Worm (Caenorhabditis elegans) whole organism, L3 larva: Measurements from ENCODE around the gene btbd-10.
A peak's percentile ranks its signal among the peaks of the same experiment; 100 is the strongest.
"Not testable (repeated sequence)": the region's sequence is repeated elsewhere in the genome, so short reads cannot be mapped to it uniquely, and the experiment has no call there.

Source experiments
- R02D3.7 ChIP-seq: fragments of 150-350 bp; optimal IDR thresholded peaks from 2 replicates; lab custom pipeline; 2014; ENCODE audit warnings: missing biosample characterization, missing genetic modification characterization
- ZK546.5 ChIP-seq: sonication (generic microtip); optimal IDR thresholded peaks from 2 replicates; lab custom pipeline; 2017; ENCODE audit warnings: missing biosample characterization, missing genetic modification characterization
- aly-2 ChIP-seq: fragments of 150-350 bp; optimal IDR thresholded peaks from 2 replicates; lab custom pipeline; 2014; ENCODE audit warnings: missing biosample characterization, missing genetic modification characterization
- ceh-9 ChIP-seq: sonication (generic microtip); optimal IDR thresholded peaks from 2 replicates; lab custom pipeline; 2018; ENCODE audit warnings: missing biosample characterization, missing genetic modification characterization
- daf-12 ChIP-seq: fragments of 150-350 bp; optimal IDR thresholded peaks from 2 replicates; lab custom pipeline; 2014; ENCODE audit warnings: missing biosample characterization, missing genetic modification reagents, missing genetic modification characterization
- egl-27 ChIP-seq: sonication (generic microtip); optimal IDR thresholded peaks from 4 replicates; lab custom pipeline; 2017; ENCODE audit warnings: missing biosample characterization, missing genetic modification reagents, missing genetic modification characterization
- egl-5 ChIP-seq: fragments of 150-350 bp; optimal IDR thresholded peaks from 2 replicates; lab custom pipeline; 2017; ENCODE audit warnings: missing biosample characterization, missing genetic modification reagents, missing genetic modification characterization, inconsistent platforms
- elt-1 ChIP-seq: fragments of 150-350 bp; optimal IDR thresholded peaks from 2 replicates; lab custom pipeline; 2014; ENCODE audit warnings: missing biosample characterization, missing genetic modification characterization
- elt-2 ChIP-seq: sonication (generic microtip); optimal IDR thresholded peaks from 2 replicates; lab custom pipeline; 2016; ENCODE audit warnings: missing genetic modification reagents, mild to moderate bottlenecking, missing genetic modification characterization, missing compliant biosample characterization
- elt-3 ChIP-seq, 3 experiments: fragments of 150-350 bp in 1 of 3; sonication (generic microtip) in 2 of 3; optimal IDR thresholded peaks; 2 replicates in 2 of 3; 4 replicates in 1 of 3; lab custom pipeline; 2014 to 2017; ENCODE audit warnings: missing biosample characterization in 3 of 3, missing genetic modification characterization in 3 of 3
- jun-1 ChIP-seq: fragments of 150-350 bp; optimal IDR thresholded peaks from 2 replicates; lab custom pipeline; 2014; ENCODE audit warnings: missing biosample characterization, missing genetic modification reagents, missing genetic modification characterization
- lin-15B ChIP-seq: fragments of 150-350 bp; optimal IDR thresholded peaks from 2 replicates; lab custom pipeline; 2014; ENCODE audit warnings: missing biosample characterization, missing genetic modification characterization
- lsy-12 ChIP-seq: sonication (generic microtip); optimal IDR thresholded peaks from 2 replicates; lab custom pipeline; 2016; ENCODE audit warnings: mild to moderate bottlenecking, missing genetic modification characterization, missing compliant biosample characterization
- mdl-1 ChIP-seq: fragments of 150-350 bp; optimal IDR thresholded peaks from 2 replicates; lab custom pipeline; 2014; ENCODE audit warnings: missing biosample characterization, missing genetic modification characterization
- nfya-1 ChIP-seq: sonication (generic microtip); optimal IDR thresholded peaks from 2 replicates; lab custom pipeline; 2017; ENCODE audit warnings: missing genetic modification characterization, mild to moderate bottlenecking, missing compliant biosample characterization, antibody characterized with exemption, moderate library complexity; ENCODE audit not compliant: insufficient read depth
- nhr-12 ChIP-seq: fragments of 150-350 bp; optimal IDR thresholded peaks from 2 replicates; lab custom pipeline; 2014; ENCODE audit warnings: missing biosample characterization, missing genetic modification characterization
- nhr-25 ChIP-seq: sonication (generic microtip); optimal IDR thresholded peaks from 2 replicates; lab custom pipeline; 2017; ENCODE audit warnings: missing biosample characterization, missing genetic modification characterization
- nhr-43 ChIP-seq: sonication (generic microtip); optimal IDR thresholded peaks from 2 replicates; lab custom pipeline; 2016; ENCODE audit warnings: mild to moderate bottlenecking, missing genetic modification characterization, missing compliant biosample characterization; ENCODE audit not compliant: poor library complexity, severe bottlenecking
- nhr-67 ChIP-seq: fragments of 150-350 bp; optimal IDR thresholded peaks from 2 replicates; lab custom pipeline; 2014; ENCODE audit warnings: missing biosample characterization, missing genetic modification characterization
- nhr-76 ChIP-seq: fragments of 150-350 bp; sonication (generic microtip); optimal IDR thresholded peaks from 5 replicates; lab custom pipeline; 2014; ENCODE audit warnings: missing biosample characterization, missing genetic modification characterization
- nhr-77 ChIP-seq: fragments of 150-350 bp; optimal IDR thresholded peaks from 2 replicates; lab custom pipeline; 2014; ENCODE audit warnings: missing biosample characterization, missing genetic modification characterization
- pha-4 ChIP-seq: fragments of 150-350 bp; optimal IDR thresholded peaks from 2 replicates; lab custom pipeline; 2014; ENCODE audit warnings: missing biosample characterization, missing genetic modification reagents, missing genetic modification characterization
- pqm-1 ChIP-seq: fragments of 150-350 bp; optimal IDR thresholded peaks from 2 replicates; lab custom pipeline; 2017; ENCODE audit warnings: missing biosample characterization, missing genetic modification characterization, inconsistent platforms
- sea-2 ChIP-seq: fragments of 150-350 bp; sonication (generic microtip); optimal IDR thresholded peaks from 4 replicates; lab custom pipeline; 2014; ENCODE audit warnings: missing biosample characterization, missing genetic modification reagents, missing genetic modification characterization
- skn-1 ChIP-seq: fragments of 150-350 bp; optimal IDR thresholded peaks from 2 replicates; lab custom pipeline; 2014; ENCODE audit warnings: missing biosample characterization, missing genetic modification characterization
- snpc-4 ChIP-seq: fragments of 150-350 bp; optimal IDR thresholded peaks from 2 replicates; lab custom pipeline; 2014; ENCODE audit warnings: missing biosample characterization, missing genetic modification characterization
- unc-39 ChIP-seq: sonication (generic microtip); optimal IDR thresholded peaks from 4 replicates; lab custom pipeline; 2017; ENCODE audit warnings: missing biosample characterization, missing genetic modification characterization
- unc-62 ChIP-seq: fragments of 150-350 bp; sonication (generic microtip); optimal IDR thresholded peaks from 4 replicates; lab custom pipeline; 2014; ENCODE audit warnings: missing biosample characterization, missing genetic modification reagents, missing genetic modification characterization
- zag-1 ChIP-seq: fragments of 150-350 bp; optimal IDR thresholded peaks from 2 replicates; lab custom pipeline; 2014; ENCODE audit warnings: missing biosample characterization, missing genetic modification characterization

Gene btbd-10

ce11 chrII:4918501-4919021 is 13.8 kb downstream of the btbd-10 start:
- TF ChIP-seq nhr-25 (tag; lab: Kevin White, UChicago) (peak; percentile 32), nhr-12 (tag; lab: Kevin White, UChicago) (no peak)

- TF ChIP-seq unc-39 (tag; lab: Kevin White, UChicago) (no peak), pqm-1 (tag; lab: Kevin White, UChicago) (peak; percentile 32), elt-2 (peak; percentile 80), nhr-25 (tag; lab: Kevin White, UChicago) (peak; percentile 11)
- TF ChIP-seq, all 47 proteins: peak for 3
Observed at ce11 chrII:4920608-4921007, 15.8 kb downstream of the btbd-10 start.

- TF ChIP-seq skn-1 (tag; lab: Kevin White, UChicago) (no peak), pqm-1 (tag; lab: Kevin White, UChicago) (no peak), nhr-25 (tag; lab: Kevin White, UChicago) (no peak), R02D3.7 (no peak), lin-15B (tag; lab: Kevin White, UChicago) (no peak), daf-12 (tag; lab: Kevin White, UChicago) (no peak), elt-1 (tag; lab: Kevin White, UChicago) (no peak), elt-3 (tag; optimal IDR thresholded peaks at IDR 0.05; lab: Kevin White, UChicago) (no peak), mdl-1 (tag; lab: Kevin White, UChicago) (no peak), nfya-1 (tag; lab: Kevin White, UChicago) (no peak), egl-27 (tag; lab: Kevin White, UChicago) (no peak), nhr-67 (no peak), egl-5 (no peak), unc-39 (tag; lab: Kevin White, UChicago) (no peak), jun-1 (no peak), aly-2 (tag; lab: Kevin White, UChicago) (no peak), ZK546.5 (tag; lab: Kevin White, UChicago) (no peak)
- TF ChIP-seq, all 47 proteins: peak for 0
Observed at ce11 chrII:4924729-4925128, 19.9 kb downstream of the btbd-10 start.

- TF ChIP-seq pha-4 (tag; lab: Kevin White, UChicago) = peak; percentile 74
- no peak for TF ChIP-seq nhr-43 (tag; lab: Kevin White, UChicago)
- TF ChIP-seq elt-2 = peak; percentile 100
- peak; percentile 96 for TF ChIP-seq pqm-1 (tag; lab: Kevin White, UChicago)
- TF ChIP-seq unc-62 (GFP tag; lab: Kevin White, UChicago) = no peak
- no peak for TF ChIP-seq daf-12 (tag; lab: Kevin White, UChicago)
- peak; percentile 76 for TF ChIP-seq jun-1
Observed at ce11 chrII:4925198-4925764, 20.5 kb downstream of the btbd-10 start, which contains the start of gene aagr-2. Gene aagr-2 (minus strand): TSS chrII:4925248.

- no peak for TF ChIP-seq zag-1 (tag; lab: Kevin White, UChicago)
- TF ChIP-seq lsy-12 (tag; lab: Kevin White, UChicago) = no peak
- TF ChIP-seq snpc-4 = no peak
- TF ChIP-seq pqm-1 (tag; lab: Kevin White, UChicago) = no peak
- TF ChIP-seq pha-4 (tag; lab: Kevin White, UChicago) = no peak
- no peak for TF ChIP-seq sea-2
- no peak for TF ChIP-seq lin-15B (tag; lab: Kevin White, UChicago)
- TF ChIP-seq ceh-9 (tag; lab: Kevin White, UChicago) = no peak
- TF ChIP-seq nhr-43 (tag; lab: Kevin White, UChicago) = no peak
Observed at ce11 chrII:4931286-4931685, 26.5 kb downstream of the btbd-10 start.

- TF ChIP-seq nhr-76 (tag; lab: Kevin White, UChicago); nhr-77; R02D3.7: not testable (repeated sequence)
Observed at ce11 chrII:4932727-4933126, 27.9 kb downstream of the btbd-10 start, which contains the start of gene msp-152. Gene msp-152 (plus strand): TSS chrII:4933027.
